Worm (Caenorhabditis elegans) whole organism, L4/young adult: ENCODE data around the gene dnj-11.

Source experiments
- W03F9.2 ChIP-seq: fragments of 150-350 bp; optimal IDR thresholded peaks from 2 replicates; lab custom pipeline; 2014; ENCODE audit warnings: missing biosample characterization, missing genetic modification characterization
- dao-5 ChIP-seq: sonication (generic microtip); optimal IDR thresholded peaks from 2 replicates; lab custom pipeline; 2016; ENCODE audit warnings: missing genotype, missing genetic modification characterization, moderate library complexity, missing compliant biosample characterization
- him-1 ChIP-seq: sonication (generic microtip); optimal IDR thresholded peaks from 2 replicates; lab custom pipeline; 2016; ENCODE audit warnings: missing genotype, missing genetic modification reagents, missing genetic modification characterization, missing compliant biosample characterization

Gene dnj-11

DNA sequence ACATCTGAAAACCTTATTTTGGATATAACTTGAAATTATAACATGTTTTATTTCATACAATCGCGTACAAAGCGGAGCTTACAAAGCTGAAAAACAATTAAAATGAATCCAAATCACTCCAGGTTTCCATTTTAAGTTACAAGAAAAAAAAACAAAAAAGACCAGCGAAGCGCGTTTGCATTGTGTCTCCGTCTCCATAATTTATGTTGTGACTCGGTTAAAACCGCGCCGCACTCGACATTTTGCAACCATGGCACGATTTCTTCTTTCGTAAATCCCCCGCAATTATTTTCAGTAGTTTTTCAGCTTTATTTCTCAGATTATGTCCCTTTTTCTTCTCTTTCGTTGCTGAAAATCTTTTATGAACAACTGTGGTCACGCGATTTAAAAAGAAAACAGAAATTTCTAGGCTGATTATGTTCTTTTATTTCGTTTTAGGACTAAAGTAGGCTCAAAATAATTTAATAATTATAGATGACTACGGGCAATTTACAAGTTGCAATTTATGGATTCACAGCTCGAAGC is at the start of gene dnj-11, which contains the start of gene F38A5.2:
TSS of gene dnj-11 (plus strand) at position 475 of the 525 bp plus-strand sequence.
TSS of gene F38A5.2 (minus strand) at position 4 of the 525 bp plus-strand sequence.
- TF ChIP-seq W03F9.2 (tag; lab: Kevin White, UChicago) (peak; percentile 92), him-1 (tag; lab: Kevin White, UChicago) (peak; percentile 27), dao-5 (tag; lab: Kevin White, UChicago) (no peak)

ce11 chrIV:6535908-6536307 is 49.8 kb upstream of the dnj-11 start, which contains the start of gene C01G5.3:
TSS of gene C01G5.3 (plus strand) at chrIV:6536208.
- no peak for TF ChIP-seq dao-5 (tag; lab: Kevin White, UChicago)
- TF ChIP-seq him-1 (tag; lab: Kevin White, UChicago): no peak
- TF ChIP-seq W03F9.2 (tag; lab: Kevin White, UChicago): no peak

- TF ChIP-seq dao-5 (tag; lab: Kevin White, UChicago): no peak
- TF ChIP-seq W03F9.2 (tag; lab: Kevin White, UChicago): no peak
- no peak for TF ChIP-seq him-1 (tag; lab: Kevin White, UChicago)
These were observed 44.2 kb upstream of the dnj-11 start, which contains the start of gene C01G5.25 for ce11 chrIV:6541435-6541834. TSS of gene C01G5.25 (plus strand) at chrIV:6541684.

ce11 chrIV:6542962-6543361 is 42.7 kb upstream of the dnj-11 start:
- TF ChIP-seq dao-5 (tag; lab: Kevin White, UChicago): no peak
- no peak for TF ChIP-seq W03F9.2 (tag; lab: Kevin White, UChicago)
- no peak for TF ChIP-seq him-1 (tag; lab: Kevin White, UChicago)

- no peak for TF ChIP-seq W03F9.2 (tag; lab: Kevin White, UChicago)
- no peak for TF ChIP-seq dao-5 (tag; lab: Kevin White, UChicago)
- no peak for TF ChIP-seq him-1 (tag; lab: Kevin White, UChicago)
These were observed 38.3 kb upstream of the dnj-11 start for ce11 chrIV:6547397-6547796.

DNA sequence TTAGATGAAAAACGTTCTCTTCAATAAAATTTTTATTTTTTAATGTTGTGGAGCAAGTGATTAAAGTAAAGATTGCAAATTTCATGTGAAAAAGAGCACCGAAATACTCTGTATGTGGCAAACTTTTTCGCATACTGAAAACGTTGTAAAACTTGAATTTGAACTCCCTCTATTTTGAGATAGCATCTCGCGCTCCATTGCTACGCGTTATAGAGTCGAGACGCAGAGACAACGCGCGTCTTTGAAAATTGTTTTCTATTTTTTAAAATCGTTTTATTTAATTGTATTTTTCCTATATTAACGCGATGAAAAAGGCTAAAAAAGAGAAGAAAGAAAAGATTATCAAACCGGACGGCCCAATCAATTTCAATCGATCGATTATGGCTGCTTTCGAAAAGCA is 37.1 kb upstream of the dnj-11 start, which contains the start of gene fan-1:
TSS of gene fan-1 (plus strand) at position 78 of the 400 bp plus-strand sequence.
- TF ChIP-seq dao-5 (tag; lab: Kevin White, UChicago) (no peak), him-1 (tag; lab: Kevin White, UChicago) (peak; percentile 61), W03F9.2 (tag; lab: Kevin White, UChicago) (peak; percentile 30)

ce11 chrIV:6552036-6552435 is 33.6 kb upstream of the dnj-11 start:
- no peak for TF ChIP-seq W03F9.2 (tag; lab: Kevin White, UChicago)
- no peak for TF ChIP-seq dao-5 (tag; lab: Kevin White, UChicago)
- TF ChIP-seq him-1 (tag; lab: Kevin White, UChicago): no peak

DNA sequence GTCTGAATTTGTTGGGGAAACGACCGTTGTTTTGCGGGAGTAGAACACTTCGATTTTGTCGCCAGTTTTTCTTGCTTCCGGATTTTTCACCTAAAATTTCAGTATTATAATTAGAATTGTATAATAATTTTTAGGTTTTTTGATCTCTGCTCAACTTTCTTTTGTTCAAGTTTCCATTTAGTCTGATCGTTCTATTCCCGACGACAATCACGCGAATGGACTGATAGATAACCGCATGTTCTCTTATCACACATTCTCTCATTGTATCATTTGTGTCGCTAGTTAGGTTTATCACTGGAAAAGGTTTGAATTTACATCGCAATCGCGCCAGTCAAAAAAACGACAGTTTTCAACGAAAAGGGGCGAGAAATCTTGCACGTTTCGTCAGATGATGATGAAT is 30.8 kb upstream of the dnj-11 start:
- TF ChIP-seq W03F9.2 (tag; lab: Kevin White, UChicago) (no peak), him-1 (tag; lab: Kevin White, UChicago) (no peak), dao-5 (tag; lab: Kevin White, UChicago) (no peak)

DNA sequence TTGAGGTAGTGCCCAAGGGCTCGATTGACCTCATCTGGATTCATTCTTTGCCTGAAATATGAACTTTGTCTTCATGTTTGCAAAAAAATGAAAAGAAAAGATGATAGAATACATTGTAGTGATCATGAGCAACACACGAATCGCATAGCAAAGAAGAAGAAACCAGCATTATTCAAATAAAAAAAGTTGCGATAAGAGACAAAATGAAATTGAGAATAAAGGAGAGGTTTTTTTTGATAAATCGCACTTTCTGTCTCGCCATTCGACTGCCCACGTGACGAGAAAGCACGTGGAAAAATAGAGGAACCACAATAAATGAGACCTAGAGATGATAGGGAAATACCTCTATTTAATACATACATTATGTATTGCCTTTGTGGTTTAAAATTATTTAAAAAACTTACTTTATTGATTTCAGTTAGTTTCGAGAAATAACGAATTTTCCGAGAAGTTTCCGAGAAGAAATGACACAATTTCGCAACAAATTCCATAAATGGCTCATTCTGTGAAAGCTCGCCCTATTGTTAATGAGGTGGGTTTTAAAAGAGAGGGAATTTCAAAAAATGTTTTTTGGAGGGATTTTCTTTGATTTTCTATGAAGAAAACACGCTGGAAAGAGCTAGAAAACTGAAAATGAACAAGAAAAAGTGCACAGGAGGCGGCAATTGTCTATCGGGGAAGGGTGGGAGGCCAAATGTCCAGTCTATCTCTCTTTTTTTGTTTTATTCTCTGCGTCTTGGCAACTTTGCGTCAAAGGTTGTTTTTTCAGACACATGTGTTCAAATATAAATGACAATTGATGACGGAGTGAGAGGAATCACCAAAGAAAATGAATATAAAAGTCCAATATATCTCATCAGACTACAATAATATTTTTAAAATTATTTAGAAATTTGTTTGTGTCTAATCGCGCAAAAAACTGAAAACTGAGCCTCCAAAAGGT is 30.0 kb upstream of the dnj-11 start, which contains the start of gene paqr-1:
TSS of gene paqr-1 (minus strand) at position 51 of the 943 bp plus-strand sequence.
- TF ChIP-seq W03F9.2 (tag; lab: Kevin White, UChicago) (no peak), dao-5 (tag; lab: Kevin White, UChicago) (no peak), him-1 (tag; lab: Kevin White, UChicago) (no peak)

DNA sequence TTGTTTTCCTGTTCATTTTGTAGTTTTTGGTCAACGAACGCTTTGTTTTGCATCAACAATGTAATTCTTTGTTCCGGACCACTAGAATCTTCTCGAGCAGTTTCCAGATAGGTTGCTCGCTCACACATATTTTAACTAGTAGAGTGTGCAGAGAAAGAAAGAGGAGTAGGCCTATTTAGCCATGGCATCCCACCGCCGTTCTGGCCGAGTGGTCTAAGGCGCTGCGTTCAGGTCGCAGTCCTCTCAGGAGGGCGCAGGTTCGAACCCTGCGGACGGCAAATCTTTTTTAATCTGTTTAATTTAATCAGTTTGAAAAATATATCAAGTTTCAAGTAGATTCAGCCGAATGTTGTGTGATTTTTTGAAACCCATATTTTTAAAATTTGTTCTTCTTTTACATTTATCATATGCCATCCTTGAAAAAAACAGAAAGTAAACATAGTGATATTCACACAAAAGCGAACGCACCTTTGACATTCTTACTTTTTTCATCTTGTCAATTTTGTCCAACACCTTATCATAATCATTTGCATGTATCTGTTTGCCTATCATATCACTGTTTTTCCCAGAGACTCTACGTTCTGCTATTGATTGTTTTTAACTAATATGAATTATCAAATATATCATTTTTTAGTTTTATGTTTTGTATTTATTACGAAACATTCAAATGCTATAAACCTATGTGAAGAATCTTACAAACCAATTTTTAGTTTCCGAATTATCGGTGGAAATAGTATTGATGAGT is 28.9 kb upstream of the dnj-11 start, which contains the start of gene try-3:
TSS of gene try-3 (plus strand) at position 532 of the 745 bp plus-strand sequence.
- TF ChIP-seq dao-5 (tag; lab: Kevin White, UChicago) (peak; percentile 9), him-1 (tag; lab: Kevin White, UChicago) (peak; percentile 45), W03F9.2 (tag; lab: Kevin White, UChicago) (peak; percentile 19)

ce11 chrIV:6560434-6560833 is 25.2 kb upstream of the dnj-11 start, which contains the start of gene best-9:
TSS of gene best-9 (plus strand) at chrIV:6560734.
- TF ChIP-seq dao-5 (tag; lab: Kevin White, UChicago) (no peak), W03F9.2 (tag; lab: Kevin White, UChicago) (no peak), him-1 (tag; lab: Kevin White, UChicago) (no peak)

DNA sequence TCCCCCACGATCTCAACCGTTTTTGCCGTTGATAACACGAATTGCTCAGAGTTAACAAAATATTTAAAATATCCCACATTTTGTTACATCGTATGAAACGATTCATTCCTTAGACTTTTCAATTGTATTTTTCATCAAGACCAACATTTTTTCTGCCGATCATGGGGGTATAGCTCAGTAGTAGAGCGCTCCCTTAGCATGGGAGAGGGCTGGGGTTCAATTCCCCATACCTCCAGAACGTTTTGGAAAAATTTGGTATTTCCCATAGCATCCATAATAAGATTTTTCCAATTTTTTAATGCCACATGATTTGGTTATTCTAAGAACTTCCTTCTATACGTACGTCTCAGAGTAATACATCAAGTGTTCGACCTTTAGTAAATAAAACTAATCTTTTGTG is 23.6 kb upstream of the dnj-11 start:
- no peak for TF ChIP-seq him-1 (tag; lab: Kevin White, UChicago)
- TF ChIP-seq dao-5 (tag; lab: Kevin White, UChicago): no peak
- no peak for TF ChIP-seq W03F9.2 (tag; lab: Kevin White, UChicago)
